Worm (Caenorhabditis elegans) whole organism, young adult: Measurements from ENCODE around the gene EEED8.18.

Experiments
- F10E7.11 ChIP-seq: sonication (generic microtip); optimal IDR thresholded peaks from 2 replicates; lab custom pipeline; 2017; ENCODE audit warnings: mild to moderate bottlenecking, missing genetic modification characterization, moderate library complexity, missing compliant biosample characterization
- F39B2.1 ChIP-seq: fragments of 200-800 bp; sonication (Bioruptor generic); IDR thresholded peaks from 2 replicates; pipeline ENCODE4 v1.3.6; 2022; ENCODE audit warnings: missing genetic modification reagents, missing genetic modification characterization, missing compliant biosample characterization
- F49E8.2 ChIP-seq: sonication (generic microtip); optimal IDR thresholded peaks from 3 replicates; lab custom pipeline; 2017; ENCODE audit warnings: missing genetic modification characterization, mild to moderate bottlenecking, missing compliant biosample characterization, antibody characterized with exemption, moderate library complexity; ENCODE audit not compliant: insufficient read depth
- T07F8.4 ChIP-seq: sonication (generic microtip); optimal IDR thresholded peaks from 2 replicates; lab custom pipeline; 2016; ENCODE audit warnings: mild to moderate bottlenecking, missing genetic modification characterization, moderate library complexity, missing compliant biosample characterization
- Y53F4B.3 ChIP-seq: fragments of 200-800 bp; sonication (Bioruptor generic); IDR thresholded peaks from 2 replicates; pipeline ENCODE4 v1.3.6; 2022; ENCODE audit warnings: missing genetic modification reagents, missing genetic modification characterization, missing compliant biosample characterization
- Y79H2A.3 ChIP-seq: fragments of 200-800 bp; sonication (Bioruptor generic); conservative IDR thresholded peaks from 2 replicates; pipeline ENCODE4 v1.3.6; 2022; ENCODE audit warnings: missing genetic modification reagents, missing genetic modification characterization, missing compliant biosample characterization
- ZK185.1 ChIP-seq: sonication (generic microtip); optimal IDR thresholded peaks from 2 replicates; lab custom pipeline; 2016; ENCODE audit warnings: mild to moderate bottlenecking, missing genetic modification characterization, missing compliant biosample characterization; ENCODE audit not compliant: poor library complexity, severe bottlenecking
- aptf-3 ChIP-seq: fragments of 200-800 bp; sonication (Bioruptor generic); IDR thresholded peaks from 2 replicates; pipeline ENCODE4 v1.3.6; 2022; ENCODE audit warnings: missing genetic modification characterization, missing compliant biosample characterization
- athp-1 ChIP-seq: sonication (generic microtip); optimal IDR thresholded peaks from 2 replicates; lab custom pipeline; 2017; ENCODE audit warnings: mild to moderate bottlenecking, missing genetic modification characterization, missing compliant biosample characterization
- attf-3 ChIP-seq: fragments of 200-800 bp; sonication (Bioruptor generic); conservative IDR thresholded peaks from 2 replicates; pipeline ENCODE4 v1.3.6; 2022; ENCODE audit warnings: missing genetic modification reagents, missing genetic modification characterization, missing compliant biosample characterization
- attf-5 ChIP-seq: fragments of 200-800 bp; sonication (Bioruptor generic); optimal IDR thresholded peaks from 2 replicates; lab custom pipeline; 2018; ENCODE audit warnings: mild to moderate bottlenecking, missing genetic modification characterization, missing compliant biosample characterization
- bed-1 ChIP-seq: fragments of 200-800 bp; sonication (Bioruptor generic); IDR thresholded peaks from 2 replicates; pipeline ENCODE4 v1.3.6; 2022; ENCODE audit warnings: missing genetic modification reagents, missing genetic modification characterization, missing compliant biosample characterization
- ccch-3 ChIP-seq: fragments of 200-800 bp; sonication (Bioruptor generic); optimal IDR thresholded peaks from 2 replicates; lab custom pipeline; 2018; ENCODE audit warnings: mild to moderate bottlenecking, missing genetic modification characterization, missing compliant biosample characterization
- cebp-1 ChIP-seq, 2 experiments: fragments of 200-800 bp in 1 of 2; sonication (Bioruptor generic) in 1 of 2; sonication (generic microtip) in 1 of 2; IDR thresholded peaks in 1 of 2; optimal IDR thresholded peaks in 1 of 2; 2 replicates each; pipeline versions ENCODE4 v1.3.6 to Lab custom; 2017 to 2022; ENCODE audit warnings: missing compliant biosample characterization in 2 of 2, missing genetic modification characterization in 2 of 2, mild to moderate bottlenecking in 1 of 2, missing genetic modification reagents in 1 of 2, moderate library complexity in 1 of 2
- cebp-2 ChIP-seq: fragments of 200-800 bp; sonication (Bioruptor generic); IDR thresholded peaks from 2 replicates; pipeline ENCODE4 v1.3.6; 2022; ENCODE audit warnings: missing genetic modification characterization, missing compliant biosample characterization
- ceh-100 ChIP-seq: fragments of 200-800 bp; sonication (Bioruptor generic); IDR thresholded peaks from 2 replicates; pipeline ENCODE4 v1.3.6; 2022; ENCODE audit warnings: missing genetic modification reagents, missing genetic modification characterization, missing compliant biosample characterization
- ceh-27 ChIP-seq: fragments of 200-800 bp; sonication (Bioruptor generic); optimal IDR thresholded peaks from 2 replicates; lab custom pipeline; 2018; ENCODE audit warnings: mild to moderate bottlenecking, missing genetic modification characterization, moderate library complexity, missing compliant biosample characterization
- ceh-40 ChIP-seq: fragments of 200-800 bp; sonication (Bioruptor generic); IDR thresholded peaks from 2 replicates; pipeline ENCODE4 v1.3.6; 2022; ENCODE audit warnings: missing genetic modification characterization, missing compliant biosample characterization
- ceh-58 ChIP-seq: fragments of 200-800 bp; sonication (Bioruptor generic); IDR thresholded peaks from 2 replicates; pipeline ENCODE4 v1.3.6; 2022; ENCODE audit warnings: missing genetic modification characterization, missing compliant biosample characterization
- efl-1 ChIP-seq: fragments of 150-350 bp; optimal IDR thresholded peaks from 2 replicates; lab custom pipeline; 2014; ENCODE audit warnings: missing biosample characterization, missing genetic modification reagents, missing genetic modification characterization
- egl-18 ChIP-seq: fragments of 200-800 bp; sonication (Bioruptor generic); IDR thresholded peaks from 2 replicates; pipeline ENCODE4 v1.3.6; 2022; ENCODE audit warnings: missing genetic modification reagents, missing genetic modification characterization, missing compliant biosample characterization
- hlh-12 ChIP-seq: sonication (generic microtip); optimal IDR thresholded peaks from 2 replicates; lab custom pipeline; 2016; ENCODE audit warnings: missing genetic modification characterization, missing compliant biosample characterization
- hrde-1 ChIP-seq: sonication (generic microtip); optimal IDR thresholded peaks from 2 replicates; lab custom pipeline; 2016; ENCODE audit warnings: missing genetic modification characterization, mild to moderate bottlenecking, missing compliant biosample characterization, moderate library complexity, missing genotype, missing genetic modification reagents, borderline replicate concordance
- hsf-1 ChIP-seq: fragments of 200-800 bp; sonication (Bioruptor generic); IDR thresholded peaks from 2 replicates; pipeline ENCODE4 v1.3.6; 2022; ENCODE audit warnings: missing genetic modification reagents, missing genetic modification characterization, missing compliant biosample characterization
- let-526 ChIP-seq: fragments of 200-800 bp; sonication (Bioruptor generic); IDR thresholded peaks from 2 replicates; pipeline ENCODE4 v1.3.6; 2022; ENCODE audit warnings: missing genetic modification reagents, missing genetic modification characterization, missing compliant biosample characterization
- lin-26 ChIP-seq: fragments of 200-800 bp; sonication (Bioruptor generic); IDR thresholded peaks from 2 replicates; pipeline ENCODE4 v1.3.6; 2022; ENCODE audit warnings: missing genetic modification reagents, missing genetic modification characterization, missing compliant biosample characterization
- lin-35 ChIP-seq, 3 experiments: fragments of 150-350 bp in 2 of 3; sonication (generic microtip) in 1 of 3; optimal IDR thresholded peaks; 2 replicates each; lab custom pipeline; 2014 to 2018; ENCODE audit warnings: missing biosample characterization in 3 of 3, missing genetic modification characterization in 3 of 3, missing genetic modification reagents in 3 of 3
- lin-54 ChIP-seq: fragments of 200-800 bp; sonication (Bioruptor generic); optimal IDR thresholded peaks from 2 replicates; lab custom pipeline; 2018; ENCODE audit warnings: mild to moderate bottlenecking, missing genetic modification characterization, missing compliant biosample characterization
- lir-1 ChIP-seq: fragments of 200-800 bp; sonication (Bioruptor generic); conservative IDR thresholded peaks from 2 replicates; pipeline ENCODE4 v1.3.6; 2022; ENCODE audit warnings: missing genetic modification reagents, missing genetic modification characterization, missing compliant biosample characterization
- lsl-1 ChIP-seq: fragments of 200-800 bp; sonication (Bioruptor generic); optimal IDR thresholded peaks from 2 replicates; lab custom pipeline; 2018; ENCODE audit warnings: mild to moderate bottlenecking, missing genetic modification characterization, moderate library complexity, missing compliant biosample characterization
- lsy-27 ChIP-seq: sonication (generic microtip); optimal IDR thresholded peaks from 2 replicates; lab custom pipeline; 2017; ENCODE audit warnings: missing genetic modification characterization, mild to moderate bottlenecking, missing compliant biosample characterization, antibody characterized with exemption, missing genotype, borderline replicate concordance; ENCODE audit not compliant: insufficient read depth
- madf-10 ChIP-seq: sonication (generic microtip); optimal IDR thresholded peaks from 2 replicates; lab custom pipeline; 2016; ENCODE audit warnings: mild to moderate bottlenecking, missing genetic modification characterization, missing compliant biosample characterization
- madf-3 ChIP-seq: fragments of 200-800 bp; sonication (Bioruptor generic); IDR thresholded peaks from 2 replicates; pipeline ENCODE4 v1.3.6; 2022; ENCODE audit warnings: missing genetic modification reagents, missing genetic modification characterization, missing compliant biosample characterization
- nfya-1 ChIP-seq: sonication (generic microtip); optimal IDR thresholded peaks from 2 replicates; lab custom pipeline; 2017; ENCODE audit warnings: antibody characterized with exemption, missing compliant biosample characterization, missing genetic modification characterization, borderline replicate concordance; ENCODE audit not compliant: insufficient read depth
- nhr-120 ChIP-seq: fragments of 200-800 bp; sonication (Bioruptor generic); IDR thresholded peaks from 2 replicates; pipeline ENCODE4 v1.3.6; 2022; ENCODE audit warnings: missing genetic modification characterization, missing compliant biosample characterization
- nhr-179 ChIP-seq: sonication (generic microtip); optimal IDR thresholded peaks from 2 replicates; lab custom pipeline; 2016; ENCODE audit warnings: mild to moderate bottlenecking, missing genetic modification characterization, missing compliant biosample characterization
- rcor-1 ChIP-seq: fragments of 200-800 bp; sonication (Bioruptor generic); IDR thresholded peaks from 2 replicates; pipeline ENCODE4 v1.3.6; 2022; ENCODE audit warnings: missing genetic modification reagents, missing genetic modification characterization, missing compliant biosample characterization
- rec-8 ChIP-seq, 2 experiments: sonication (generic microtip); optimal IDR thresholded peaks; 2 replicates each; lab custom pipeline; 2016; ENCODE audit warnings: mild to moderate bottlenecking in 2 of 2, missing genetic modification characterization in 2 of 2, missing genetic modification reagents in 2 of 2, missing genotype in 2 of 2, missing biosample characterization in 1 of 2, missing compliant biosample characterization in 1 of 2, moderate library complexity in 1 of 2
- rpc-1 ChIP-seq, 2 experiments: fragments of 150-350 bp in 1 of 2; sonication (generic microtip) in 1 of 2; optimal IDR thresholded peaks; 2 replicates each; lab custom pipeline; 2014 to 2018; ENCODE audit warnings: missing biosample characterization in 1 of 2, missing genetic modification characterization in 1 of 2, missing genetic modification reagents in 1 of 2, missing genotype in 1 of 2
- tbx-9 ChIP-seq: sonication (generic microtip); optimal IDR thresholded peaks from 2 replicates; lab custom pipeline; 2016; ENCODE audit warnings: borderline replicate concordance, missing genetic modification characterization, inconsistent platforms, missing compliant biosample characterization
- tlf-1 ChIP-seq: fragments of 200-800 bp; sonication (Bioruptor generic); optimal IDR thresholded peaks from 2 replicates; lab custom pipeline; 2018; ENCODE audit warnings: mild to moderate bottlenecking, missing genetic modification characterization, missing compliant biosample characterization
- unc-130 ChIP-seq: sonication (generic microtip); optimal IDR thresholded peaks from 2 replicates; lab custom pipeline; 2016; ENCODE audit warnings: missing genetic modification reagents, missing genetic modification characterization, missing compliant biosample characterization
- unc-62 ChIP-seq: fragments of 150-350 bp; optimal IDR thresholded peaks from 2 replicates; lab custom pipeline; 2014; ENCODE audit warnings: missing biosample characterization, missing genetic modification reagents, missing genetic modification characterization
- ztf-22 ChIP-seq: fragments of 200-800 bp; sonication (Bioruptor generic); optimal IDR thresholded peaks from 2 replicates; lab custom pipeline; 2018; ENCODE audit warnings: mild to moderate bottlenecking, missing genetic modification characterization, moderate library complexity, missing compliant biosample characterization
- ztf-3 ChIP-seq: fragments of 200-800 bp; sonication (Bioruptor generic); optimal IDR thresholded peaks from 2 replicates; lab custom pipeline; 2018; ENCODE audit warnings: mild to moderate bottlenecking, missing genetic modification characterization, missing compliant biosample characterization

Gene EEED8.18

DNA sequence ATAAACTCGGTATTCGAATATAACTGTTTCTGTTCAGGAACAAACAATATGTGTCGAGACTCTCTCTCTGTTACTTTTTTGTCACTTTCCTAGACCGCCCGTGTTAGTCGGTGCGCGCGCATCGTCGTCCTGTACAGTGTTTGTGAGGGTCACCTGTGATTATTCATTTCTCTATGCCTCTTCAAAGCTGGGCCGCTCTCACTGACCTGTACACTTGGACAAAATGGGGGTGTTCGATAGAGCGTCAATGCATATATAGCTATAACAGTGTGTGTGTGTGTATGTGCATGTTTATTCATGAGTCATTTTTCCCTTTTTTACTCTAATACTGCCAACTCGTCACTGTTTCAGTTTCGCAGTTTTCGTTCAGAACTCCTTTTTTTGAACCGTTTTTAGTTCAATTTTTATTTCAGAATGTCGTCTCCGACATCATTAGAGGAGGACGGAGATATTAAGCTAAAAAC is 32.8 kb downstream of the EEED8.18 start, which contains the start of gene pkc-3 (continued):
- TF ChIP-seq bed-1 (GFP tag; lab: Robert Waterston, UW): no peak
- no peak for TF ChIP-seq F10E7.11 (tag; lab: Kevin White, UChicago)
- no peak for TF ChIP-seq unc-62
- peak; percentile 39; the same call in 1 of the 2 replicates for TF ChIP-seq rcor-1 (GFP tag; lab: Robert Waterston, UW)
- TF ChIP-seq madf-3: peak; percentile 72
- peak; percentile 3 for TF ChIP-seq hrde-1 (tag; lab: Kevin White, UChicago)
- no peak for TF ChIP-seq rec-8 (tag; optimal IDR thresholded peaks at IDR 0.05; lab: Kevin White, UChicago)
- no peak for TF ChIP-seq ztf-3 (GFP tag; lab: Kevin White, UChicago)
- peak; percentile 34 for TF ChIP-seq ztf-22
- TF ChIP-seq lin-26 (GFP tag; lab: Robert Waterston, UW): peak; percentile 72
- TF ChIP-seq ceh-58: no peak
- TF ChIP-seq lin-35 (GFP tag; optimal IDR thresholded peaks at IDR 0.05; lab: Kevin White, UChicago): peak in 1 of 3 experiments; percentile 47
- TF ChIP-seq lsl-1 (GFP tag; lab: Kevin White, UChicago): peak; percentile 44
- peak; percentile 47 for TF ChIP-seq ZK185.1
- no peak for TF ChIP-seq cebp-1 (GFP tag; IDR thresholded peaks at IDR 0.05; lab: Robert Waterston, UW)
- TF ChIP-seq cebp-1 (tag; optimal IDR thresholded peaks at IDR 0.05; lab: Kevin White, UChicago): peak; percentile 65
- TF ChIP-seq aptf-3 (GFP tag; lab: Robert Waterston, UW): no peak
- TF ChIP-seq lir-1 (GFP tag; lab: Robert Waterston, UW): 0 out of 2 replicates have a peak, but pooled peaks have one; percentile 41
- no peak for TF ChIP-seq tbx-9 (tag; lab: Kevin White, UChicago)
- no peak; the same call in 1 of the 2 replicates for TF ChIP-seq attf-3
- no peak for TF ChIP-seq Y53F4B.3 (GFP tag; lab: Robert Waterston, UW)
- 0 out of 2 replicates have a peak, but pooled peaks have one; percentile 3 for TF ChIP-seq egl-18 (GFP tag; lab: Robert Waterston, UW)
- TF ChIP-seq efl-1: peak; percentile 63
- peak; percentile 83 for TF ChIP-seq athp-1 (tag; lab: Kevin White, UChicago)
- TF ChIP-seq let-526: no peak
- no peak for TF ChIP-seq nhr-120 (GFP tag; lab: Robert Waterston, UW)
- peak; percentile 34 for TF ChIP-seq unc-130
- no peak for TF ChIP-seq ccch-3 (GFP tag; lab: Kevin White, UChicago)
- TF ChIP-seq cebp-2: 0 out of 2 replicates have a peak, but pooled peaks have one; percentile 31
- peak; percentile 38 for TF ChIP-seq madf-10 (tag; lab: Kevin White, UChicago)
- TF ChIP-seq Y79H2A.3 (GFP tag; lab: Robert Waterston, UW): 0 out of 2 replicates have a peak, but pooled peaks have one; percentile 33
- no peak for TF ChIP-seq hlh-12 (tag; lab: Kevin White, UChicago)
- TF ChIP-seq lsy-27 (tag; lab: Kevin White, UChicago): no peak
- TF ChIP-seq F49E8.2: peak; percentile 28
- TF ChIP-seq T07F8.4: no peak
- TF ChIP-seq nfya-1 (tag; lab: Kevin White, UChicago): no peak
- TF ChIP-seq rpc-1 (optimal IDR thresholded peaks at IDR 0.05; lab: Kevin White, UChicago): no peak
- no peak for TF ChIP-seq rpc-1 (tag; optimal IDR thresholded peaks at IDR 0.05; lab: Kevin White, UChicago)
- peak; percentile 65 for TF ChIP-seq ceh-27 (GFP tag; lab: Kevin White, UChicago)
- 0 out of 2 replicates have a peak, but pooled peaks have one; percentile 54 for TF ChIP-seq F39B2.1 (GFP tag; lab: Robert Waterston, UW)
- 0 out of 2 replicates have a peak, but pooled peaks have one; percentile 10 for TF ChIP-seq ceh-40 (GFP tag; lab: Robert Waterston, UW)
- TF ChIP-seq lin-54 (GFP tag; lab: Kevin White, UChicago): peak; percentile 63
- TF ChIP-seq ceh-100 (GFP tag; lab: Robert Waterston, UW): peak; percentile 23; the same call in 1 of the 2 replicates
- TF ChIP-seq attf-5 (GFP tag; lab: Kevin White, UChicago): peak; percentile 87
- TF ChIP-seq hsf-1: peak; percentile 75
- TF ChIP-seq tlf-1 (GFP tag; lab: Kevin White, UChicago): peak; percentile 72
- no peak for TF ChIP-seq nhr-179
